Fruit fly (Drosophila melanogaster): ENCODE results near the gene Nrx-1.

The Nrx-1 gene

dm6 chr3R:22491088-22491879 is 23.0 kb downstream of the Nrx-1 start, which contains the start of the genes CCT1 and tHMG1 (continued):
- peak; percentile 80 for TF ChIP-seq tna (GFP tag; IDR thresholded peaks at IDR 0.05; ENCODE audit: partially characterized antibody)
- no peak for TF ChIP-seq CG9215 (GFP tag; IDR thresholded peaks at IDR 0.05)
- no peak for TF ChIP-seq CG7745 (tag; optimal IDR thresholded peaks at IDR 0.05)
- TF ChIP-seq CG2199 (GFP tag; IDR thresholded peaks at IDR 0.05), result no peak
- no peak for TF ChIP-seq Optix (GFP tag; IDR thresholded peaks at IDR 0.05)
- TF ChIP-seq PHDP (tag; optimal IDR thresholded peaks at IDR 0.05), result peak; percentile 14
- TF ChIP-seq Rx (GFP tag; IDR thresholded peaks at IDR 0.05), result no peak
- no peak for TF ChIP-seq CG10979 (tag; optimal IDR thresholded peaks at IDR 0.05)
- peak; percentile 42 for TF ChIP-seq phol (tag; optimal IDR thresholded peaks at IDR 0.05)
- no peak for TF ChIP-seq ci (GFP tag; IDR thresholded peaks at IDR 0.05)
- no peak for TF ChIP-seq CG17568 (GFP tag; optimal IDR thresholded peaks at IDR 0.05)
- TF ChIP-seq cg (GFP tag; optimal IDR thresholded peaks at IDR 0.05), result no peak
- no peak for TF ChIP-seq Sox100B (GFP tag; optimal IDR thresholded peaks at IDR 0.05)
- TF ChIP-seq stwl (tag; optimal IDR thresholded peaks at IDR 0.05), result peak; percentile 55
- peak; percentile 56 for TF ChIP-seq Ets97D (GFP tag; optimal IDR thresholded peaks at IDR 0.05)
- TF ChIP-seq CG11696 (GFP tag; IDR thresholded peaks at IDR 0.05), result no peak
- TF ChIP-seq bowl (GFP tag; IDR thresholded peaks at IDR 0.05), result no peak
- TF ChIP-seq CG3407 (GFP tag; optimal IDR thresholded peaks at IDR 0.05), result no peak
- no peak for TF ChIP-seq CG15073 (GFP tag; optimal IDR thresholded peaks at IDR 0.05)
- no peak for TF ChIP-seq Eip74EF (GFP tag; optimal IDR thresholded peaks at IDR 0.05)
- TF ChIP-seq C15 (GFP tag; IDR thresholded peaks at IDR 0.05), result no peak
- TF ChIP-seq pan (optimal IDR thresholded peaks at IDR 0.05), result no peak
- no peak for TF ChIP-seq pan (GFP tag; optimal IDR thresholded peaks at IDR 0.05 in 1 of 2, IDR thresholded peaks at IDR 0.05 in 1 of 2)
- TF ChIP-seq CG14860 (GFP tag; IDR thresholded peaks at IDR 0.05; ENCODE audit: partially characterized antibody), result peak; percentile 95
- no peak for TF ChIP-seq HLH3B (GFP tag; IDR thresholded peaks at IDR 0.05)
- peak; percentile 88 for TF ChIP-seq kay (GFP tag; optimal IDR thresholded peaks at IDR 0.05)
- no peak for TF ChIP-seq CG12299 (tag; optimal IDR thresholded peaks at IDR 0.05)
- TF ChIP-seq fd64A (GFP tag; optimal IDR thresholded peaks at IDR 0.05), result no peak
- no peak for TF ChIP-seq CG15269 (tag; optimal IDR thresholded peaks at IDR 0.05)
- TF ChIP-seq pita (GFP tag; optimal IDR thresholded peaks at IDR 0.05), result no peak
- TF ChIP-seq CG31224 (GFP tag; IDR thresholded peaks at IDR 0.05), result no peak
- no peak for TF ChIP-seq Gug (GFP tag; IDR thresholded peaks at IDR 0.05)
- TF ChIP-seq CG3838 (GFP tag; optimal IDR thresholded peaks at IDR 0.05), result no peak
- no peak for TF ChIP-seq CG14050 (GFP tag; IDR thresholded peaks at IDR 0.05)
- no peak for TF ChIP-seq usp (GFP tag; optimal IDR thresholded peaks at IDR 0.05)
- no peak for TF ChIP-seq CG1602 (GFP tag; optimal IDR thresholded peaks at IDR 0.05)
- TF ChIP-seq CG3995 (GFP tag; optimal IDR thresholded peaks at IDR 0.05), result no peak
- TF ChIP-seq ken (GFP tag; IDR thresholded peaks at IDR 0.05), result no peak
- no peak for TF ChIP-seq CHES-1-like (GFP tag; optimal IDR thresholded peaks at IDR 0.05)
- peak; percentile 33 for TF ChIP-seq Max (GFP tag; optimal IDR thresholded peaks at IDR 0.05)
- TF ChIP-seq Neu2 (GFP tag; optimal IDR thresholded peaks at IDR 0.05; ENCODE audit: borderline replicate concordance), result no peak
- TF ChIP-seq Poxn (GFP tag; IDR thresholded peaks at IDR 0.05), result no peak
- peak; percentile 37 for TF ChIP-seq B-H2 (GFP tag; optimal IDR thresholded peaks at IDR 0.05)
- TF ChIP-seq D (optimal IDR thresholded peaks at IDR 0.05), result no peak
- no peak for TF ChIP-seq D (GFP tag; optimal IDR thresholded peaks at IDR 0.05)
- TF ChIP-seq ssp (GFP tag; IDR thresholded peaks at IDR 0.05), result no peak
- no peak for TF ChIP-seq Trl (optimal IDR thresholded peaks at IDR 0.05)
- no peak for TF ChIP-seq Trl (GFP tag; optimal IDR thresholded peaks at IDR 0.05)
- no peak for TF ChIP-seq Aef1 (GFP tag; IDR thresholded peaks at IDR 0.05)
- peak; percentile 5 for TF ChIP-seq Lhr (GFP tag; optimal IDR thresholded peaks at IDR 0.05)
- TF ChIP-seq HLHmδ (GFP tag; optimal IDR thresholded peaks at IDR 0.05), result no peak

All from whole organism, embryonic.